Worm (Caenorhabditis elegans): Measurements from ENCODE around the gene alr-1.

DNA sequence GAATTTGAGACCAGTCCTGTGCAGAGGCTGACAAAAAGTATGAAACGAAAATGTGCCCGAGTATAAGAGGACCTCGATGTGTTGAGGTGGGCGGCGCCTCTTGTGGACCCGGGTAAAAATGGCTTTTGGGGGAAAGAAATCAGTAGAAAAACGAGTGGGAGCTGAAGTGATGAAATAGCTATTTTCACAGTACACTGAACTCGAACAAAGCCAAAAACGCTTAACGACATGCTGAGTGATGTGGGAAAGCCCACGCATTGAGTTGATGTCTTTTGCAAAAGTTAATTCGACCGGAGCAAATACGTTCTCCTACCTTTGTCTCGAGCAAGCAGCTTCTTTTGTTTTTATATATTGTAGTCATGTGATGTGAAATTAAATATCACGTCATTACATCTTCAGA, 8.7 kb downstream of the alr-1 start, which contains the start of gene nlp-66:
- no peak for TF ChIP-seq zag-1 (tag; optimal IDR thresholded peaks at IDR 0.05)
- TF ChIP-seq nhr-11 (tag; optimal IDR thresholded peaks at IDR 0.05): no peak
- TF ChIP-seq nfya-1 (tag; optimal IDR thresholded peaks at IDR 0.05; ENCODE audit: insufficient read depth): no peak
- no peak for TF ChIP-seq ZK546.5 (tag; optimal IDR thresholded peaks at IDR 0.05)
- TF ChIP-seq tbx-2 (tag; optimal IDR thresholded peaks at IDR 0.05): no peak
- no peak for TF ChIP-seq unc-62 (GFP tag; optimal IDR thresholded peaks at IDR 0.05)
- no peak for TF ChIP-seq aly-2 (tag; optimal IDR thresholded peaks at IDR 0.05)
- TF ChIP-seq pqm-1 (tag; optimal IDR thresholded peaks at IDR 0.05): no peak

All from whole organism, L3 larva.